Fruit fly (Drosophila melanogaster): ENCODE data around the gene Npc2c.

The Npc2c gene

dm6 chr3R:10093252-10094030 lies 33.4 kb downstream of the Npc2c start:
- peak; percentile 24 for TF ChIP-seq noc (tag; optimal IDR thresholded peaks at IDR 0.05)

dm6 chr3R:10095052-10095451 lies 35.0 kb downstream of the Npc2c start:
- no peak for TF ChIP-seq noc (tag; optimal IDR thresholded peaks at IDR 0.05)

dm6 chr3R:10095765-10096164 lies 35.7 kb downstream of the Npc2c start:
- no peak for TF ChIP-seq noc (tag; optimal IDR thresholded peaks at IDR 0.05)

- peak; percentile 73 for TF ChIP-seq noc (tag; optimal IDR thresholded peaks at IDR 0.05)
Observed at dm6 chr3R:10097531-10098295, 37.7 kb downstream of the Npc2c start.

dm6 chr3R:10098296-10098675 lies 38.2 kb downstream of the Npc2c start:
- no peak for TF ChIP-seq noc (tag; optimal IDR thresholded peaks at IDR 0.05)

dm6 chr3R:10099401-10099848 lies 39.4 kb downstream of the Npc2c start:
- TF ChIP-seq noc (tag; optimal IDR thresholded peaks at IDR 0.05) = peak; percentile 54

dm6 chr3R:10100498-10101196 lies 40.6 kb downstream of the Npc2c start:
- no peak for TF ChIP-seq noc (tag; optimal IDR thresholded peaks at IDR 0.05)

- no peak for TF ChIP-seq noc (tag; optimal IDR thresholded peaks at IDR 0.05)
Observed at dm6 chr3R:10106796-10107195, 46.7 kb downstream of the Npc2c start.

dm6 chr3R:10108289-10108928 lies 48.4 kb downstream of the Npc2c start:
- TF ChIP-seq noc (tag; optimal IDR thresholded peaks at IDR 0.05) = no peak

dm6 chr3R:10109212-10109880 lies 49.3 kb downstream of the Npc2c start:
- TF ChIP-seq noc (tag; optimal IDR thresholded peaks at IDR 0.05) = no peak

dm6 chr3R:10109938-10110337 lies 49.9 kb downstream of the Npc2c start, which contains the start of gene Fmr1:
TSS of gene Fmr1 (minus strand) at chr3R:10110121.
- TF ChIP-seq noc (tag; optimal IDR thresholded peaks at IDR 0.05) = no peak

Data from whole organism, larva.